Fruit fly (Drosophila melanogaster): Measurements from ENCODE around the gene gcm2.

gcm2 gene

DNA sequence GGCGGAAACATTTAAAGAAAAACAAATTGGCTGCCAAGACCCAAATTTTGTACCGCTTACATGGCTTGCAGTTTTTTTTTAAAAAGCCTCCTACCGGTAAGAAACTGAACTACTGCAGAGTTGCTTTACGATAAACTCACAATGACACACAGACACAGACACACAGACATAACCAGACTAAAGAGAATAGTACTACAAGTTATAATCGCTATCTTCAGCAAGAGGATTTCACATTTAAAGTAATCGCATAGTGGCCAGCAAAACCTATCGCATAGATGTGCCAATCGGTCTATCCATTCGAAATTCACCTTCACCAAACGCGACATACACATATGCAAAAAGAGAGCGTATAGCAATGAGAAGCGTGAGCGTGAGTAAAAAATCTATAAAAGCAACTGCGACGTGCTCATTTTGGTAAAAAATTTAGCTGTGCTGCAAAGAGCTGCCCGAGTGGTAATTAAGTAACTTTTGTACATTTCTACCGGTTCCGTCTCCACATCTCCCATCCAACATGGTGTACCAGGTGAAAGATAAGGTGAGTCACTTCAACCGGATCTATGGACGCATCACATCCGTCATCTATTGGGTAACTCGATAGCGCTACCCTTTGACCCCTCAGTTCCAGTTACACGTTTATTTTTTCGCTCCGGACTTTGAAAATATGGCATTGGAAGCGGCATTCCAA, 4.8 kb downstream of the gcm2 start, which contains the start of gene Trx2 (continued):
- peak; percentile 6; the same call in 1 of the 2 replicates for TF ChIP-seq CG11294 (GFP tag; IDR thresholded peaks at IDR 0.05)
- peak; percentile 73 for TF ChIP-seq CG16779 (tag; optimal IDR thresholded peaks at IDR 0.05)
- TF ChIP-seq CG32006 (GFP tag; optimal IDR thresholded peaks at IDR 0.05), result no peak
- TF ChIP-seq salr (GFP tag; optimal IDR thresholded peaks at IDR 0.05), result peak in 1 of 2 experiments; percentile 5
- no peak for TF ChIP-seq Hr38 (GFP tag; optimal IDR thresholded peaks at IDR 0.05)
- TF ChIP-seq CG10631 (GFP tag; optimal IDR thresholded peaks at IDR 0.05), result no peak
- TF ChIP-seq vri (GFP tag; optimal IDR thresholded peaks at IDR 0.05), result peak; percentile 84
- TF ChIP-seq Sox14 (GFP tag; optimal IDR thresholded peaks at IDR 0.05), result peak; percentile 4
- no peak for TF ChIP-seq lz (GFP tag; optimal IDR thresholded peaks at IDR 0.05)
- TF ChIP-seq Sox102F (GFP tag; optimal IDR thresholded peaks at IDR 0.05), result peak; percentile 54
- peak; percentile 10 for TF ChIP-seq Met (GFP tag; optimal IDR thresholded peaks at IDR 0.05)
- TF ChIP-seq CG8319 (GFP tag; optimal IDR thresholded peaks at IDR 0.05), result peak; percentile 19
- peak; percentile 26 for TF ChIP-seq CG3919 (GFP tag; optimal IDR thresholded peaks at IDR 0.05)
- TF ChIP-seq cyc (GFP tag; optimal IDR thresholded peaks at IDR 0.05), result no peak

- TF ChIP-seq CG10669 (GFP tag; optimal IDR thresholded peaks at IDR 0.05) (no peak), net (GFP tag; optimal IDR thresholded peaks at IDR 0.05) (peak; percentile 29), topi (GFP tag; optimal IDR thresholded peaks at IDR 0.05) (no peak), pdm3 (GFP tag; optimal IDR thresholded peaks at IDR 0.05) (no peak), acj6 (GFP tag; optimal IDR thresholded peaks at IDR 0.05) (no peak), dsx (GFP tag; optimal IDR thresholded peaks at IDR 0.05; ENCODE audit: poor library complexity, severe bottlenecking) (peak; percentile 76), lz (GFP tag; optimal IDR thresholded peaks at IDR 0.05) (no peak), OdsH (GFP tag; optimal IDR thresholded peaks at IDR 0.05) (no peak), Hr4 (GFP tag; optimal IDR thresholded peaks at IDR 0.05) (no peak), achi (GFP tag; optimal IDR thresholded peaks at IDR 0.05) (no peak), CG9139 (GFP tag; optimal IDR thresholded peaks at IDR 0.05) (no peak), eg (GFP tag; IDR thresholded peaks at IDR 0.05) (peak; percentile 63; the same call in 2 of the 3 replicates), CG10631 (GFP tag; optimal IDR thresholded peaks at IDR 0.05) (no peak), Met (GFP tag; optimal IDR thresholded peaks at IDR 0.05) (no peak), ss (GFP tag; optimal IDR thresholded peaks at IDR 0.05) (no peak), svp (GFP tag) (no peak), vri (GFP tag; optimal IDR thresholded peaks at IDR 0.05) (peak; percentile 49), CG11294 (GFP tag; IDR thresholded peaks at IDR 0.05) (peak; percentile 15; the same call in 1 of the 2 replicates), CG6276 (GFP tag; optimal IDR thresholded peaks at IDR 0.05) (no peak), CG3032 (tag; optimal IDR thresholded peaks at IDR 0.05) (no peak), spab (GFP tag; optimal IDR thresholded peaks at IDR 0.05) (no peak), CG15336 (GFP tag; IDR thresholded peaks at IDR 0.05) (peak; percentile 34; the same call in 1 of the 2 replicates), CG34406 (GFP tag; optimal IDR thresholded peaks at IDR 0.05) (no peak), CG4318 (GFP tag; optimal IDR thresholded peaks at IDR 0.05) (no peak), fkh (GFP tag; optimal IDR thresholded peaks at IDR 0.05) (peak; percentile 33), CG6808 (GFP tag; optimal IDR thresholded peaks at IDR 0.05) (no peak), CG8119 (GFP tag; IDR thresholded peaks at IDR 0.05) (0 out of 3 replicates have a peak, but pooled peaks have one; percentile 12), Eip78C (GFP tag) (peak; percentile 61), CG32006 (GFP tag; optimal IDR thresholded peaks at IDR 0.05) (peak; percentile 18), Lpt (GFP tag; optimal IDR thresholded peaks at IDR 0.05) (no peak), Blimp-1 (GFP tag; optimal IDR thresholded peaks at IDR 0.05) (no peak), fd59A (GFP tag; optimal IDR thresholded peaks at IDR 0.05) (no peak), Eip93F (GFP tag; optimal IDR thresholded peaks at IDR 0.05) (no peak), CG3919 (GFP tag; optimal IDR thresholded peaks at IDR 0.05) (no peak), esn (GFP tag; optimal IDR thresholded peaks at IDR 0.05) (no peak), CG6163 (GFP tag; IDR thresholded peaks at IDR 0.05) (no peak), CG6854 (GFP tag; optimal IDR thresholded peaks at IDR 0.05) (no peak), Ets21C (GFP tag; optimal IDR thresholded peaks at IDR 0.05) (no peak), Hr38 (GFP tag; optimal IDR thresholded peaks at IDR 0.05) (no peak), CG11762 (GFP tag; optimal IDR thresholded peaks at IDR 0.05; ENCODE audit: insufficient read depth) (no peak), Sox14 (GFP tag; optimal IDR thresholded peaks at IDR 0.05) (no peak)
Measured at dm6 chr2L:9613922-9614321, 5.6 kb downstream of the gcm2 start.

Measured in whole organism, prepupa.